Worm (Caenorhabditis elegans): ENCODE measurements around the gene idpp-3.

ce11 chrX:14957176-14957575 lies 4.2 kb downstream of the idpp-3 start:
- TF ChIP-seq fos-1 (tag; optimal IDR thresholded peaks at IDR 0.05) (no peak), F13H6.1 (tag; optimal IDR thresholded peaks at IDR 0.05) (no peak), egl-27 (tag; optimal IDR thresholded peaks at IDR 0.05) (no peak), ztf-11 (tag; optimal IDR thresholded peaks at IDR 0.05) (no peak), nhr-10 (tag; optimal IDR thresholded peaks at IDR 0.05) (no peak), elt-1 (tag; optimal IDR thresholded peaks at IDR 0.05) (no peak)
